Worm (Caenorhabditis elegans): ENCODE data around the gene ccdc-149.

DNA sequence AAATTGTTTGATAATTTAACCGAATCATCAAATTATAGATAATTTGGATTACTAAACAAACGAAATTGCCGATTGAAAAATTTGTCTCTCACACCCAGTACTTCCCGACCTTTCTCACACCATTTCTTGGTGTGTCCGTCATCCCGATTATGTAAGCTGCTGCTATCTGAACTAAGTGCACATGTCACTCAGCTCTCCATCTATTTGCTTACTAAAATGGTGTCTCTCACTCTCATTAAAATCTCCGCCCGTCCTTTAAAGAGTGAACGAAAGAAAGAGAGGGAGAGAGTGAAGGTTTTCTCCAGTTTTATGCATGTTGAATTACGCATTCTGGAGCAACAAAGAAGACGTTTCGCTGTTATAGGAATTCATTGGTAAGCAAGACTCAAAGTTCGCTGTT lies 43.3 kb upstream of the ccdc-149 start:
- no peak for TF ChIP-seq F13H6.1 (tag; optimal IDR thresholded peaks at IDR 0.05)
- no peak for TF ChIP-seq fkh-6 (tag; optimal IDR thresholded peaks at IDR 0.05)
- no peak for TF ChIP-seq ceh-18 (tag; optimal IDR thresholded peaks at IDR 0.05)
- no peak for TF ChIP-seq che-1 (tag; optimal IDR thresholded peaks at IDR 0.05)
- TF ChIP-seq eyg-1 (tag; optimal IDR thresholded peaks at IDR 0.05), result no peak
- no peak for TF ChIP-seq ceh-24 (tag; optimal IDR thresholded peaks at IDR 0.05)
- no peak for TF ChIP-seq ceh-14 (tag; optimal IDR thresholded peaks at IDR 0.05)
- TF ChIP-seq nfya-1 (tag; optimal IDR thresholded peaks at IDR 0.05), result no peak
- TF ChIP-seq elt-4 (tag; optimal IDR thresholded peaks at IDR 0.05), result no peak
- no peak for TF ChIP-seq elt-2 (tag; optimal IDR thresholded peaks at IDR 0.05)
- TF ChIP-seq ceh-34 (tag; optimal IDR thresholded peaks at IDR 0.05), result no peak
- no peak for TF ChIP-seq ama-1 (optimal IDR thresholded peaks at IDR 0.05)
- no peak for TF ChIP-seq pros-1 (tag; optimal IDR thresholded peaks at IDR 0.05)

Data from whole organism, late embryonic.